Fruit fly (Drosophila melanogaster): ENCODE measurements around the gene Cdk7.
A peak's percentile ranks its signal among the peaks of the same experiment; 100 is the strongest.

Gene Cdk7

DNA sequence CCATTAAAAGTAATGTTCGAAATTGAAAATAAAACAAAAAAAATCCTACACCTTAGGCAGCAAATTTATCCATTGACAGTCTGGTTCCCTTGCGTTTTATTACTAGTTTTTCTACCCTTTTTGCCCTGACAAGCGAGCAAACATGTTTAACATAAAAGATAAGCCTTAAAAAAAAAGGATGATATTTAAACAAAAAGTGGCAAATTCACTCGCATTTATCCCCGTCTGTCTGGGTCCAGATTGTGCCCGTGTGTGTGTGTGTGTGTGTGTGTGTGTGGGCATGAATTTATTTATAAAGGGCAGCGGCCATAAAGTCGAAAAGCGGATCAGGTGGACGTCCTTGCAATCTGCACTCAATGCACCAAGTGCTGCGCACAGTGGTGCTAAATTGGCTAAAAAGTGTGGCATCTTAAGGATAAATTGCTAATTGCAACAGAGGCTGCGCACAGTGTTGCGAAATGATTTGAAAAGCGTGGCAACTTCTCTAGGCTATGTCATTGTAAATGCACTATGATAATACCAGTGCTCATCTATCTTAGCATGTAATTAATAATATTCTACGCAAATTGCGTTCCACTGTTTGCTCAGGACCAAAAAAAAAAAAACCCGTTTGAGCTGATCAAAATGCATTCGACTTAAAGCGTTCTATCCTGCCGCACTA lies 8.0 kb downstream of the Cdk7 start (continued):
- TF ChIP-seq pdm3 (GFP tag; optimal IDR thresholded peaks at IDR 0.05), result peak; percentile 53
- TF ChIP-seq Blimp-1 (GFP tag; optimal IDR thresholded peaks at IDR 0.05), result no peak
- TF ChIP-seq dsx (GFP tag; optimal IDR thresholded peaks at IDR 0.05; ENCODE audit: poor library complexity, severe bottlenecking), result peak; percentile 3
- TF ChIP-seq svp (GFP tag), result no peak
- TF ChIP-seq CG34406 (GFP tag; optimal IDR thresholded peaks at IDR 0.05), result peak; percentile 34
- peak; percentile 91 for TF ChIP-seq Eip78C (GFP tag)
- TF ChIP-seq dac (GFP tag; optimal IDR thresholded peaks at IDR 0.05), result no peak
- TF ChIP-seq CG4318 (GFP tag; optimal IDR thresholded peaks at IDR 0.05), result no peak
- peak; percentile 66 for TF ChIP-seq CG6808 (GFP tag; optimal IDR thresholded peaks at IDR 0.05)
- TF ChIP-seq lz (GFP tag; optimal IDR thresholded peaks at IDR 0.05), result peak; percentile 50
- no peak for TF ChIP-seq CG8119 (GFP tag; IDR thresholded peaks at IDR 0.05)
- no peak for TF ChIP-seq Hr4 (GFP tag; optimal IDR thresholded peaks at IDR 0.05)
- peak; percentile 66 for TF ChIP-seq CG7368 (GFP tag; optimal IDR thresholded peaks at IDR 0.05)
- peak; percentile 12 for TF ChIP-seq net (GFP tag; optimal IDR thresholded peaks at IDR 0.05)
- TF ChIP-seq CG16779 (tag; optimal IDR thresholded peaks at IDR 0.05), result no peak
- TF ChIP-seq Ets96B (tag; optimal IDR thresholded peaks at IDR 0.05), result peak; percentile 54
- no peak for TF ChIP-seq Smox (GFP tag; optimal IDR thresholded peaks at IDR 0.05)
- no peak for TF ChIP-seq CG32006 (GFP tag; optimal IDR thresholded peaks at IDR 0.05)
- peak; percentile 65 for TF ChIP-seq CG3032 (tag; optimal IDR thresholded peaks at IDR 0.05)
- TF ChIP-seq CG8319 (GFP tag; optimal IDR thresholded peaks at IDR 0.05), result peak; percentile 46
- TF ChIP-seq Sox15 (GFP tag; optimal IDR thresholded peaks at IDR 0.05), result peak; percentile 27
- TF ChIP-seq CG3919 (GFP tag; optimal IDR thresholded peaks at IDR 0.05), result peak; percentile 60
- TF ChIP-seq CG31627 (GFP tag; optimal IDR thresholded peaks at IDR 0.05), result peak; percentile 9
- peak; percentile 65 for TF ChIP-seq fd59A (GFP tag; optimal IDR thresholded peaks at IDR 0.05)
- peak; percentile 21 for TF ChIP-seq CG11902 (GFP tag; optimal IDR thresholded peaks at IDR 0.05)
- no peak for TF ChIP-seq CG6854 (GFP tag; optimal IDR thresholded peaks at IDR 0.05)
- peak; percentile 45 to 71 for TF ChIP-seq ss (GFP tag; optimal IDR thresholded peaks at IDR 0.05)
- no peak for TF ChIP-seq CG11294 (GFP tag; IDR thresholded peaks at IDR 0.05)
- peak; percentile 58 for TF ChIP-seq CG9139 (GFP tag; optimal IDR thresholded peaks at IDR 0.05)
- TF ChIP-seq esn (GFP tag; optimal IDR thresholded peaks at IDR 0.05), result peak; percentile 58
- TF ChIP-seq CG11762 (GFP tag; optimal IDR thresholded peaks at IDR 0.05; ENCODE audit: insufficient read depth), result no peak
- no peak for TF ChIP-seq fkh (GFP tag; optimal IDR thresholded peaks at IDR 0.05)
- TF ChIP-seq Sox102F (GFP tag; optimal IDR thresholded peaks at IDR 0.05), result peak; percentile 44
- TF ChIP-seq CG15336 (GFP tag; IDR thresholded peaks at IDR 0.05), result no peak
- peak; percentile 30 for TF ChIP-seq cyc (GFP tag; optimal IDR thresholded peaks at IDR 0.05)
- peak; percentile 60 for TF ChIP-seq CG1621 (tag; optimal IDR thresholded peaks at IDR 0.05)
- TF ChIP-seq CG6163 (GFP tag; IDR thresholded peaks at IDR 0.05), result 0 out of 3 replicates have a peak, but pooled peaks have one; percentile 67

DNA sequence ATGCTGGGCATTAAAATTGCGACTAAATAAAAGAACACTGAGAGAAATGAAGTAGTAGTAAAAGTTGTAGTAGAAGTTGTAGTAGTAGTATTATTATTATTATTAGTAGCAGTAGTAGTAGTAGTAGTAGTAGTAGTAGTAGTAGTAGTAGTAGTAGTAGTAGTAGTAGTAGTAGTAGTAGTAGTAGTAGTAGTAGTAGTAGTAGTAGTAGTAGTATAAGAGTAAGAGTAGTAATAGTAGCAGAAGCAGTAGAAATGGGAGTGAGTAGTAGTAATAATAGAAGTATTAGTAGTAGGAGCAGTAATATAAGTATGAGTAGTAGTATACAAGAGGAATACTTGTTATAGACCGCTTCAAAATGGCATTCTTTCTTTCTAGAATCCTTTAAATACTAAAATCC lies 8.8 kb downstream of the Cdk7 start:
- TF ChIP-seq topi (GFP tag; optimal IDR thresholded peaks at IDR 0.05), result no peak
- peak; percentile 19 for TF ChIP-seq lz (GFP tag; optimal IDR thresholded peaks at IDR 0.05)
- no peak for TF ChIP-seq Sox102F (GFP tag; optimal IDR thresholded peaks at IDR 0.05)
- no peak for TF ChIP-seq Smox (GFP tag; optimal IDR thresholded peaks at IDR 0.05)
- TF ChIP-seq dac (GFP tag; optimal IDR thresholded peaks at IDR 0.05), result no peak
- TF ChIP-seq spab (GFP tag; optimal IDR thresholded peaks at IDR 0.05), result no peak
- TF ChIP-seq Hr4 (GFP tag; optimal IDR thresholded peaks at IDR 0.05), result no peak
- TF ChIP-seq CG6276 (GFP tag; optimal IDR thresholded peaks at IDR 0.05), result no peak
- no peak for TF ChIP-seq CG10669 (GFP tag; optimal IDR thresholded peaks at IDR 0.05)
- TF ChIP-seq CG11762 (GFP tag; optimal IDR thresholded peaks at IDR 0.05; ENCODE audit: insufficient read depth), result no peak
- no peak for TF ChIP-seq eg (GFP tag; IDR thresholded peaks at IDR 0.05)
- TF ChIP-seq salr (GFP tag; optimal IDR thresholded peaks at IDR 0.05), result no peak
- TF ChIP-seq CG6163 (GFP tag; IDR thresholded peaks at IDR 0.05), result peak; percentile 9; the same call in 1 of the 3 replicates
- no peak for TF ChIP-seq pdm3 (GFP tag; optimal IDR thresholded peaks at IDR 0.05)
- no peak for TF ChIP-seq OdsH (GFP tag; optimal IDR thresholded peaks at IDR 0.05)
- TF ChIP-seq dsx (GFP tag; optimal IDR thresholded peaks at IDR 0.05; ENCODE audit: poor library complexity, severe bottlenecking), result no peak
- no peak for TF ChIP-seq net (GFP tag; optimal IDR thresholded peaks at IDR 0.05)
- TF ChIP-seq svp (GFP tag), result peak; percentile 36
- TF ChIP-seq CG11902 (GFP tag; optimal IDR thresholded peaks at IDR 0.05), result no peak
- TF ChIP-seq CG3032 (tag; optimal IDR thresholded peaks at IDR 0.05), result peak; percentile 27
- no peak for TF ChIP-seq Sox15 (GFP tag; optimal IDR thresholded peaks at IDR 0.05)
- no peak for TF ChIP-seq esn (GFP tag; optimal IDR thresholded peaks at IDR 0.05)
- peak; percentile 5 for TF ChIP-seq Met (GFP tag; optimal IDR thresholded peaks at IDR 0.05)
- no peak for TF ChIP-seq CG11294 (GFP tag; IDR thresholded peaks at IDR 0.05)
- TF ChIP-seq Eip75B (GFP tag; optimal IDR thresholded peaks at IDR 0.05), result peak; percentile 4
- peak; percentile 19 for TF ChIP-seq CG3919 (GFP tag; optimal IDR thresholded peaks at IDR 0.05)
- TF ChIP-seq Sox14 (GFP tag; optimal IDR thresholded peaks at IDR 0.05), result peak; percentile 12
- TF ChIP-seq fd59A (GFP tag; optimal IDR thresholded peaks at IDR 0.05), result peak; percentile 17
- peak in 1 of 2 experiments; percentile 24 for TF ChIP-seq ss (GFP tag; optimal IDR thresholded peaks at IDR 0.05)

All from whole organism, prepupa.